Worm (Caenorhabditis elegans) whole organism, late embryonic: ENCODE measurements around the gene F09A5.3.
A peak's percentile ranks its signal among the peaks of the same experiment; 100 is the strongest.

Experiments used
- T23F11.4 ChIP-seq: fragments of 200-800 bp; sonication (Bioruptor generic); optimal IDR thresholded peaks from 2 replicates; lab custom pipeline; 2018; ENCODE audit warnings: mild to moderate bottlenecking, missing genetic modification characterization, missing compliant biosample characterization
- Y22D7AL.16 ChIP-seq: sonication (generic microtip); optimal IDR thresholded peaks from 2 replicates; lab custom pipeline; 2016; ENCODE audit warnings: missing genetic modification characterization, missing compliant biosample characterization
- ceh-9 ChIP-seq: sonication (generic microtip); optimal IDR thresholded peaks from 2 replicates; lab custom pipeline; 2016; ENCODE audit warnings: mild to moderate bottlenecking, missing genetic modification characterization, inconsistent platforms, missing compliant biosample characterization
- che-1 ChIP-seq: sonication (generic microtip); optimal IDR thresholded peaks from 2 replicates; lab custom pipeline; 2016; ENCODE audit warnings: mild to moderate bottlenecking, missing genetic modification characterization, missing compliant biosample characterization
- dmd-4 ChIP-seq: sonication (generic microtip); optimal IDR thresholded peaks from 2 replicates; lab custom pipeline; 2016; ENCODE audit warnings: borderline replicate concordance, missing genetic modification characterization, missing compliant biosample characterization
- dve-1 ChIP-seq: sonication (generic microtip); optimal IDR thresholded peaks from 2 replicates; lab custom pipeline; 2017; ENCODE audit warnings: antibody characterized with exemption, mild to moderate bottlenecking, missing genetic modification characterization, missing compliant biosample characterization
- mec-3 ChIP-seq: sonication (generic microtip); optimal IDR thresholded peaks from 2 replicates; lab custom pipeline; 2016; ENCODE audit warnings: borderline replicate concordance, missing genetic modification characterization, missing compliant biosample characterization
- pat-9 ChIP-seq: fragments of 200-800 bp; sonication (Bioruptor generic); optimal IDR thresholded peaks from 2 replicates; lab custom pipeline; 2018; ENCODE audit warnings: mild to moderate bottlenecking, missing genetic modification characterization, moderate library complexity, missing compliant biosample characterization
- pha-2 ChIP-seq: sonication (generic microtip); optimal IDR thresholded peaks from 2 replicates; lab custom pipeline; 2017; ENCODE audit warnings: mild to moderate bottlenecking, missing genetic modification characterization, missing compliant biosample characterization
- pros-1 ChIP-seq: fragments of 150-350 bp; optimal IDR thresholded peaks from 2 replicates; lab custom pipeline; 2014; ENCODE audit warnings: missing biosample characterization, missing genetic modification reagents, missing genetic modification characterization
- ref-2 ChIP-seq: sonication (generic microtip); optimal IDR thresholded peaks from 2 replicates; lab custom pipeline; 2016; ENCODE audit warnings: missing genetic modification characterization, missing compliant biosample characterization
- unc-3 ChIP-seq, 2 experiments: fragments of 200-800 bp in 1 of 2; sonication (Bioruptor generic) in 1 of 2; sonication (generic microtip) in 1 of 2; conservative IDR thresholded peaks in 1 of 2; optimal IDR thresholded peaks in 1 of 2; 2 replicates each; pipeline versions ENCODE4 v1.3.6 to Lab custom; 2016 to 2022; ENCODE audit warnings: missing compliant biosample characterization in 2 of 2, missing genetic modification characterization in 2 of 2, missing genetic modification reagents in 1 of 2
- unc-42 ChIP-seq: sonication (generic microtip); optimal IDR thresholded peaks from 2 replicates; lab custom pipeline; 2016; ENCODE audit warnings: missing genotype, missing genetic modification characterization, missing compliant biosample characterization

The F09A5.3 gene

ce11 chrX:13200312-13200711, 58.9 kb downstream of the F09A5.3 start:
- TF ChIP-seq ref-2 (tag; lab: Kevin White, UChicago), result no peak
- TF ChIP-seq Y22D7AL.16 (tag; lab: Kevin White, UChicago), result no peak

DNA sequence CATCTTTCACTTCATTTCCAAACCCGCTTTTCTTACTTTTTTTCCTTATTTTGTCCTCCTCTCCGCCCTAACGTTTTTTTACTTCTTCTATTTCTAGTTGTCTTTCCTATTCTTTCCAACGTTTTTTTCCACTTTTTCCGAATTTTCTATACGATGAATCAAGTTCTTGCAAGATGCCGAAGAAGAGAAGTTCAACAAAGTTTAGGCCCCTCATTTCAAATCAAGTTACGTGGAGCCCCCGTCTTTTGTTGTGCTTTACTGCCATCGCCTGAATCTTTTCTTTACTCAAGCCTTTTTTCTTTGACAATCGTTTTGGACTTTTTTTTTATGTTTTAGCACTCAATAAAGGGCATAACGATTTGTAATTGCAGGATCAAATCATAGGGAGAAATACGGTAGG, 60.0 kb downstream of the F09A5.3 start, which contains the start of gene unc-9:
TSS of gene unc-9 (plus strand) at position 370 of the 400 bp plus-strand sequence.
- TF ChIP-seq dmd-4 (tag; lab: Kevin White, UChicago) (no peak), Y22D7AL.16 (tag; lab: Kevin White, UChicago) (no peak), pha-2 (tag; lab: Kevin White, UChicago) (no peak), unc-42 (tag; lab: Kevin White, UChicago) (peak; percentile 74), che-1 (tag; lab: Kevin White, UChicago) (no peak)

DNA sequence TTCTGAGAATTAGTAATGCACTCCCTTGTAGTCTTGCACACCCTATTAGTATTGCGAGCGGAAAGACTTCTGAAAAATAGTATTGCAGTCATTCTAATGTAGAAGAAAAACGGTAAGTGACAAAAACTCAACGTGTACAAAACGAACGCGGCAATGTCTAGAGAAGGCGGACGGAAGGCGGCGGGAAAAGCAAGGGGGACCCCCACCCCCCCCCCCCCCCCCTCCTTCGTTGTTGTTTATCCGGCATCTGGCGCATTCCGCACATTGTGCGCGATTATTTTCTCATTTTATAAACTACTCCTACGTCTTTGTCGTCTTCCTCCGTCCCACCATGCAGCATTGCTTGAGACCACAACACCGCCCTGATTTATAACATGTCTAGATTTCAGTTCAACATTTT, 60.9 kb downstream of the F09A5.3 start:
- TF ChIP-seq pat-9 (tag; lab: Kevin White, UChicago) (no peak), mec-3 (tag; lab: Kevin White, UChicago) (no peak), T23F11.4 (GFP tag; lab: Kevin White, UChicago) (no peak), dve-1 (tag; lab: Kevin White, UChicago) (no peak), unc-3 (GFP tag; conservative IDR thresholded peaks at IDR 0.05; lab: Robert Waterston, UW) (no peak), unc-3 (tag; optimal IDR thresholded peaks at IDR 0.05; lab: Kevin White, UChicago) (no peak), ceh-9 (tag; lab: Kevin White, UChicago) (no peak), pros-1 (no peak)
